Fruit fly (Drosophila melanogaster) whole organism, embryonic: ENCODE measurements around the gene Ptp36E.

ENCODE experiments used
- Asciz ChIP-seq: fragments of 200-800 bp; sonication (Bioruptor generic); optimal IDR thresholded peaks from 2 replicates; lab custom pipeline; 2017; ENCODE audit warnings: missing biosample characterization, mild to moderate bottlenecking, missing genetic modification characterization, missing genetic modification reagents
- Atf3 ChIP-seq: fragments of 200-800 bp; sonication (Bioruptor generic); optimal IDR thresholded peaks from 3 replicates; lab custom pipeline; 2016; ENCODE audit warnings: missing biosample characterization, missing genetic modification characterization
- Bgb ChIP-seq: fragments of 200-800 bp; sonication (Bioruptor generic); IDR thresholded peaks from 2 replicates; pipeline ENCODE4 v1.3.6; 2022; ENCODE audit warnings: missing biosample characterization, missing genetic modification characterization; ENCODE audit not compliant: partially characterized antibody
- BtbVII ChIP-seq: fragments of 200-800 bp; sonication (Bioruptor generic); optimal IDR thresholded peaks from 3 replicates; lab custom pipeline; 2017; ENCODE audit warnings: missing biosample characterization, mild to moderate bottlenecking, missing genetic modification characterization
- CG11085 ChIP-seq: fragments of 200-800 bp; sonication (Bioruptor generic); IDR thresholded peaks from 2 replicates; pipeline ENCODE4 v1.3.6; 2022; ENCODE audit warnings: missing biosample characterization, missing genetic modification characterization
- CG11504 ChIP-seq: fragments of 200-800 bp; sonication (Bioruptor generic); optimal IDR thresholded peaks from 3 replicates; lab custom pipeline; 2019; ENCODE audit warnings: missing biosample characterization, mild to moderate bottlenecking, missing genetic modification characterization, moderate library complexity
- CG11696 ChIP-seq: fragments of 200-800 bp; sonication (Bioruptor generic); IDR thresholded peaks from 2 replicates; pipeline ENCODE4 v1.3.6; 2022; ENCODE audit warnings: missing biosample characterization, missing genetic modification characterization
- CG12071 ChIP-seq: fragments of 200-800 bp; sonication (Bioruptor generic); optimal IDR thresholded peaks from 3 replicates; lab custom pipeline; 2018; ENCODE audit warnings: missing biosample characterization, mild to moderate bottlenecking, missing genetic modification characterization
- CG12236 ChIP-seq: fragments of 200-800 bp; sonication (Bioruptor generic); optimal IDR thresholded peaks from 2 replicates; lab custom pipeline; 2016; ENCODE audit warnings: missing biosample characterization, missing genetic modification characterization
- CG13894 ChIP-seq: fragments of 200-800 bp; sonication (Bioruptor generic); optimal IDR thresholded peaks from 3 replicates; lab custom pipeline; 2018; ENCODE audit warnings: missing biosample characterization, mild to moderate bottlenecking, missing genetic modification characterization, moderate library complexity
- CG17328 ChIP-seq: fragments of 200-800 bp; sonication (Bioruptor generic); IDR thresholded peaks from 2 replicates; pipeline ENCODE4 v1.3.6; 2022; ENCODE audit warnings: missing biosample characterization, missing genetic modification characterization
- CG1792 ChIP-seq: fragments of 200-800 bp; sonication (Bioruptor generic); optimal IDR thresholded peaks from 2 replicates; lab custom pipeline; 2016; ENCODE audit warnings: missing biosample characterization, missing genetic modification characterization
- CG1832 ChIP-seq: fragments of 200-800 bp; sonication (Bioruptor generic); optimal IDR thresholded peaks from 2 replicates; lab custom pipeline; 2017; ENCODE audit warnings: missing biosample characterization, mild to moderate bottlenecking, missing genetic modification characterization, inconsistent platforms
- CG18599 ChIP-seq: fragments of 200-800 bp; sonication (Bioruptor generic); optimal IDR thresholded peaks from 3 replicates; lab custom pipeline; 2017; ENCODE audit warnings: missing biosample characterization, missing genetic modification characterization, mild to moderate bottlenecking, moderate library complexity, missing genetic modification reagents
- CG3726 ChIP-seq: fragments of 200-800 bp; sonication (Bioruptor generic); IDR thresholded peaks from 3 replicates; pipeline ENCODE4, ENCODE4 v1.3.6; 2022; ENCODE audit warnings: missing biosample characterization, missing genetic modification characterization
- CG4360 ChIP-seq: fragments of 200-800 bp; sonication (Bioruptor generic); IDR thresholded peaks from 2 replicates; pipeline ENCODE4 v1.3.6; 2022; ENCODE audit warnings: missing biosample characterization, missing genetic modification characterization
- CG7556 ChIP-seq: fragments of 200-800 bp; sonication (Bioruptor generic); optimal IDR thresholded peaks from 2 replicates; lab custom pipeline; 2017; ENCODE audit warnings: missing biosample characterization, mild to moderate bottlenecking, missing genetic modification characterization
- CG7839 ChIP-seq: fragments of 200-800 bp; sonication (Bioruptor generic); optimal IDR thresholded peaks from 3 replicates; lab custom pipeline; 2018; ENCODE audit warnings: missing biosample characterization, mild to moderate bottlenecking, missing genetic modification characterization, moderate library complexity
- CG8089 ChIP-seq: fragments of 200-800 bp; sonication (Bioruptor generic); optimal IDR thresholded peaks from 3 replicates; lab custom pipeline; 2016; ENCODE audit warnings: missing biosample characterization, missing genetic modification characterization
- CG8765 ChIP-seq: fragments of 200-800 bp; sonication (Bioruptor generic); IDR thresholded peaks from 2 replicates; pipeline ENCODE4 v1.3.6; 2022; ENCODE audit warnings: missing biosample characterization, missing genetic modification characterization
- CHES-1-like ChIP-seq: fragments of 200-800 bp; sonication (Bioruptor generic); optimal IDR thresholded peaks from 2 replicates; lab custom pipeline; 2016; ENCODE audit warnings: missing biosample characterization, missing genetic modification characterization
- D19A ChIP-seq: fragments of 200-800 bp; optimal IDR thresholded peaks from 3 replicates; lab custom pipeline; 2019; ENCODE audit warnings: missing biosample characterization, mild to moderate bottlenecking, missing genetic modification characterization, moderate library complexity
- Dll ChIP-seq: fragments of 200-800 bp; sonication (Bioruptor generic); IDR thresholded peaks from 4 replicates; pipeline ENCODE4 v1.3.6; 2022; ENCODE audit warnings: missing biosample characterization, missing genetic modification characterization; ENCODE audit not compliant: partially characterized antibody
- Dp ChIP-seq: fragments of 200-800 bp; sonication (Bioruptor generic); optimal IDR thresholded peaks from 2 replicates; lab custom pipeline; 2018; ENCODE audit warnings: missing biosample characterization, mild to moderate bottlenecking, missing genetic modification characterization, moderate library complexity
- Drgx ChIP-seq: fragments of 200-800 bp; sonication (Bioruptor generic); IDR thresholded peaks from 2 replicates; pipeline ENCODE4 v1.3.6; 2022; ENCODE audit warnings: missing biosample characterization, missing genetic modification characterization
- ERR ChIP-seq: fragments of 200-800 bp; sonication (Bioruptor generic); optimal IDR thresholded peaks from 2 replicates; lab custom pipeline; 2016; ENCODE audit warnings: missing biosample characterization, missing genetic modification characterization
- Eip74EF ChIP-seq, 2 experiments: fragments of 200-800 bp in 1 of 2; fragments of >200 bp in 1 of 2; sonication (Bioruptor generic) in 1 of 2; optimal IDR thresholded peaks; 2 replicates each; lab custom pipeline; 2017 to 2019; ENCODE audit warnings: missing biosample characterization in 2 of 2, missing genetic modification characterization in 2 of 2, mild to moderate bottlenecking in 1 of 2, moderate library complexity in 1 of 2
- Hr3 ChIP-seq: fragments of 200-800 bp; sonication (Bioruptor generic); optimal IDR thresholded peaks from 3 replicates; lab custom pipeline; 2016; ENCODE audit warnings: missing biosample characterization, missing genetic modification characterization
- Mes4 ChIP-seq: fragments of 200-800 bp; sonication (Bioruptor generic); optimal IDR thresholded peaks from 2 replicates; lab custom pipeline; 2016; ENCODE audit warnings: missing biosample characterization, missing genetic modification characterization
- Mrtf ChIP-seq: fragments of 200-800 bp; sonication (Bioruptor generic); IDR thresholded peaks from 3 replicates; pipeline ENCODE4 v1.3.6; 2022; ENCODE audit warnings: missing biosample characterization, missing genetic modification characterization
- Tbp ChIP-seq: fragments of >200 bp; optimal IDR thresholded peaks from 2 replicates; lab custom pipeline; 2018; ENCODE audit warnings: missing biosample characterization, missing genetic modification characterization
- Usf ChIP-seq: fragments of 200-800 bp; sonication (Bioruptor generic); optimal IDR thresholded peaks from 2 replicates; lab custom pipeline; 2017; ENCODE audit warnings: missing genotype, missing biosample characterization, missing genetic modification characterization
- aop ChIP-seq: fragments of 200-800 bp; sonication (Bioruptor generic); IDR thresholded peaks from 2 replicates; pipeline ENCODE4 v1.3.6; 2022; ENCODE audit warnings: missing biosample characterization, missing genetic modification characterization
- bowl ChIP-seq: fragments of 200-800 bp; sonication (Bioruptor generic); IDR thresholded peaks from 2 replicates; pipeline ENCODE4 v1.3.6; 2022; ENCODE audit warnings: missing biosample characterization, missing genetic modification characterization
- chif ChIP-seq, 2 experiments: fragments of 200-800 bp; sonication (Bioruptor generic); optimal IDR thresholded peaks; 3 replicates each; lab custom pipeline; 2016; ENCODE audit warnings: missing biosample characterization in 2 of 2, missing genetic modification characterization in 2 of 2
- dmrt11E ChIP-seq: fragments of 200-800 bp; sonication (Bioruptor generic); optimal IDR thresholded peaks from 3 replicates; lab custom pipeline; 2018; ENCODE audit warnings: missing biosample characterization, mild to moderate bottlenecking, missing genetic modification characterization, moderate library complexity
- fd3F ChIP-seq: fragments of 200-800 bp; sonication (Bioruptor generic); optimal IDR thresholded peaks from 2 replicates; lab custom pipeline; 2018; ENCODE audit warnings: missing biosample characterization, mild to moderate bottlenecking, missing genetic modification characterization, moderate library complexity
- gro ChIP-seq: fragments of 200-800 bp; sonication (Bioruptor generic); optimal IDR thresholded peaks from 2 replicates; lab custom pipeline; 2016; ENCODE audit warnings: missing biosample characterization, missing genetic modification characterization
- kay ChIP-seq: fragments of 200-800 bp; sonication (Bioruptor generic); optimal IDR thresholded peaks from 2 replicates; lab custom pipeline; 2016; ENCODE audit warnings: missing biosample characterization, missing genetic modification characterization
- luna ChIP-seq: fragments of 200-800 bp; sonication (Bioruptor generic); optimal IDR thresholded peaks from 2 replicates; lab custom pipeline; 2016; ENCODE audit warnings: missing biosample characterization, missing genetic modification characterization
- nerfin-2 ChIP-seq: fragments of 200-800 bp; sonication (Bioruptor generic); IDR thresholded peaks from 2 replicates; pipeline ENCODE4 v1.3.6; 2022; ENCODE audit warnings: missing biosample characterization, missing genetic modification characterization; ENCODE audit not compliant: partially characterized antibody
- org-1 ChIP-seq: fragments of 200-800 bp; sonication (Bioruptor generic); optimal IDR thresholded peaks from 2 replicates; lab custom pipeline; 2017; ENCODE audit warnings: missing biosample characterization, missing genetic modification characterization
- otp ChIP-seq: fragments of 200-800 bp; sonication (Bioruptor generic); IDR thresholded peaks from 3 replicates; pipeline ENCODE4, ENCODE4 v1.3.6; 2022; ENCODE audit warnings: missing biosample characterization, missing genetic modification characterization
- pita ChIP-seq: fragments of 200-800 bp; sonication (Bioruptor generic); optimal IDR thresholded peaks from 2 replicates; lab custom pipeline; 2017; ENCODE audit warnings: missing biosample characterization, mild to moderate bottlenecking, missing genetic modification characterization
- psq ChIP-seq: fragments of 200-800 bp; sonication (Bioruptor generic); optimal IDR thresholded peaks from 2 replicates; lab custom pipeline; 2017; ENCODE audit warnings: missing biosample characterization, missing genetic modification characterization
- salm ChIP-seq: fragments of 200-800 bp; sonication (Bioruptor generic); optimal IDR thresholded peaks from 2 replicates; lab custom pipeline; 2018; ENCODE audit warnings: missing biosample characterization, mild to moderate bottlenecking, missing genetic modification characterization
- sisA ChIP-seq: fragments of 200-800 bp; sonication (Bioruptor generic); IDR thresholded peaks from 2 replicates; pipeline ENCODE4 v1.3.6; 2022; ENCODE audit warnings: missing biosample characterization, missing genetic modification characterization
- trem ChIP-seq: fragments of 200-800 bp; optimal IDR thresholded peaks from 3 replicates; lab custom pipeline; 2019; ENCODE audit warnings: missing biosample characterization, mild to moderate bottlenecking, missing genetic modification characterization, moderate library complexity
- zen ChIP-seq: fragments of 200-800 bp; sonication (Bioruptor generic); optimal IDR thresholded peaks from 3 replicates; lab custom pipeline; 2018; ENCODE audit warnings: missing biosample characterization, mild to moderate bottlenecking, missing genetic modification characterization, moderate library complexity

Gene Ptp36E

DNA sequence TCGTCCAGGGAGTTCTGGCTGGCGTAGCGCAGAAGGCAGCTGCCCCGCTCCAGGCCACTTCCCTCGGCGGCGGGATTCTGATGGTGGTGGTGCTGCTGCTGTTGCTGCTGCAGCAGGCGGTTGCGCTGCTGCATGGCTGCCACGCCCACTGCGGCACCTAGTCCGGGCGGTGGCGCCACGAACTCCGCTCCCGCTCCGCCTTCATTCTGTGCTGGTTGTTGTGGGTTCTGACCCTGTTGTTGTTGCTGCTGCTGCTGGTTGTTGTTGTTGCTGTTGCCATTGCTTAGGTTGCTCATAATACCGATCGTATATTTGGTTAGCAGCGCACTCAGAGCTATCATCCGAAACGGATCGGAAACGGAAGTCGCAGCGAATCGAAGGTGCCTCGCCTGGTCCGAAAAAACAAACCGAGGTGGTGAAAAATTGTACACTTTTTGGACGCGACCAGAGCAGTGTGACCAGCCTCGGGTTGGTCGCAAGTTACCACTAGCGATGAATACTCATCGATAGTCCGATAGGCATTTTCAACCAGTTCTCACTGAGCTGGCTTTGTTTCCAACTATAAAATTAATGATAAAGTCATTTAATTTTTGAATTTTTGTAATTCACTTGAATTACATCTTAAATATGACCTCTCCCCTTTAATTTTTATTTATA is 47.1 kb downstream of the Ptp36E start, which contains the start of gene kel (continued):
- TF ChIP-seq Asciz (GFP tag; lab: Kevin White, UChicago) (peak; percentile 20), aop (GFP tag; lab: Robert Waterston, UW) (no peak; the same call in 1 of the 2 replicates), Mrtf (GFP tag; lab: Robert Waterston, UW) (no peak), zen (tag; lab: Kevin White, UChicago) (peak; percentile 58), Eip74EF (GFP tag; optimal IDR thresholded peaks at IDR 0.05; lab: Kevin White, UChicago) (peak in 1 of 2 experiments; percentile 56), Tbp (GFP tag; lab: Kevin White, UChicago) (no peak), psq (GFP tag; lab: Kevin White, UChicago) (no peak), BtbVII (GFP tag; lab: Kevin White, UChicago) (peak; percentile 51), bowl (GFP tag; lab: Robert Waterston, UW) (no peak), trem (peak; percentile 63), Dp (GFP tag; lab: Kevin White, UChicago) (peak; percentile 36), dmrt11E (tag; lab: Kevin White, UChicago) (peak; percentile 26), CG8765 (GFP tag; lab: Robert Waterston, UW) (no peak), CG17328 (GFP tag; lab: Robert Waterston, UW) (peak; percentile 54), org-1 (GFP tag; lab: Kevin White, UChicago) (peak; percentile 11), luna (no peak), Atf3 (GFP tag; lab: Kevin White, UChicago) (no peak), nerfin-2 (peak; percentile 61), CG3726 (GFP tag; lab: Robert Waterston, UW) (0 out of 3 replicates have a peak, but pooled peaks have one; percentile 44), kay (GFP tag; lab: Kevin White, UChicago) (no peak), fd3F (no peak), Usf (GFP tag; lab: Kevin White, UChicago) (no peak), CG18599 (GFP tag; lab: Kevin White, UChicago) (peak; percentile 33), salm (tag; lab: Kevin White, UChicago) (no peak), sisA (GFP tag; lab: Robert Waterston, UW) (no peak), CHES-1-like (GFP tag; lab: Kevin White, UChicago) (peak; percentile 51), CG11085 (GFP tag; lab: Robert Waterston, UW) (peak; percentile 13; the same call in 1 of the 2 replicates), CG11696 (GFP tag; lab: Robert Waterston, UW) (peak; percentile 28; the same call in 1 of the 2 replicates), D19A (tag; lab: Kevin White, UChicago) (no peak), CG1792 (GFP tag; lab: Kevin White, UChicago) (no peak), Bgb (GFP tag; lab: Robert Waterston, UW) (peak; percentile 84), Hr3 (GFP tag; lab: Kevin White, UChicago) (peak; percentile 9), CG7839 (tag; lab: Kevin White, UChicago) (peak; percentile 40), CG7556 (GFP tag; lab: Kevin White, UChicago) (peak; percentile 10), Mes4 (GFP tag; lab: Kevin White, UChicago) (peak; percentile 5), Drgx (GFP tag; lab: Robert Waterston, UW) (peak; percentile 49; the same call in 1 of the 2 replicates), CG1832 (GFP tag; lab: Kevin White, UChicago) (no peak), CG4360 (GFP tag; lab: Robert Waterston, UW) (peak; percentile 95), CG11504 (tag; lab: Kevin White, UChicago) (peak; percentile 70), otp (GFP tag; lab: Robert Waterston, UW) (peak; percentile 68; the same call in 1 of the 3 replicates), pita (GFP tag; lab: Kevin White, UChicago) (no peak), CG8089 (peak; percentile 18), CG12236 (GFP tag; lab: Kevin White, UChicago) (peak; percentile 13), Dll (peak; percentile 73), ERR (GFP tag; lab: Kevin White, UChicago) (peak; percentile 23), CG13894 (tag; lab: Kevin White, UChicago) (peak; percentile 52), chif (GFP tag; optimal IDR thresholded peaks at IDR 0.05; lab: Kevin White, UChicago) (peak in 1 of 2 experiments; percentile 15), gro (peak; percentile 81), CG12071 (GFP tag; lab: Kevin White, UChicago) (peak; percentile 69)
